Worm (Caenorhabditis elegans): ENCODE results near the gene Y55B1BL.2.

- no peak for TF ChIP-seq unc-62 (GFP tag; optimal IDR thresholded peaks at IDR 0.05)
- TF ChIP-seq unc-39 (tag; optimal IDR thresholded peaks at IDR 0.05) = no peak
Measured at ce11 chrIII:358106-358505, 44.5 kb upstream of the Y55B1BL.2 start.

Measured in whole organism, L2 larva.